Fruit fly (Drosophila melanogaster) whole organism, embryonic: ENCODE results near the gene kdn.

Experiments used
- Atf3 ChIP-seq: fragments of 200-800 bp; sonication (Bioruptor generic); optimal IDR thresholded peaks from 3 replicates; lab custom pipeline; 2016; ENCODE audit warnings: missing biosample characterization, missing genetic modification characterization
- CG10979 ChIP-seq: fragments of 200-800 bp; sonication (Bioruptor generic); optimal IDR thresholded peaks from 2 replicates; lab custom pipeline; 2018; ENCODE audit warnings: missing biosample characterization, mild to moderate bottlenecking, missing genetic modification characterization, moderate library complexity
- CG11085 ChIP-seq: fragments of 200-800 bp; sonication (Bioruptor generic); IDR thresholded peaks from 2 replicates; pipeline ENCODE4 v1.3.6; 2022; ENCODE audit warnings: missing biosample characterization, missing genetic modification characterization
- CG11504 ChIP-seq: fragments of 200-800 bp; sonication (Bioruptor generic); optimal IDR thresholded peaks from 3 replicates; lab custom pipeline; 2019; ENCODE audit warnings: missing biosample characterization, mild to moderate bottlenecking, missing genetic modification characterization, moderate library complexity
- CG11560 ChIP-seq: fragments of 200-800 bp; sonication (Bioruptor generic); IDR thresholded peaks from 3 replicates; pipeline ENCODE4 v1.3.6; 2022; ENCODE audit warnings: missing biosample characterization, missing genetic modification characterization
- CG12155 ChIP-seq: fragments of 200-800 bp; sonication (Bioruptor generic); optimal IDR thresholded peaks from 3 replicates; lab custom pipeline; 2016; ENCODE audit warnings: missing biosample characterization, missing genetic modification characterization
- CG1603 ChIP-seq: fragments of 200-800 bp; sonication (Bioruptor generic); optimal IDR thresholded peaks from 2 replicates; lab custom pipeline; 2019; ENCODE audit warnings: missing biosample characterization, mild to moderate bottlenecking, missing genetic modification characterization, moderate library complexity
- CG16863 ChIP-seq: fragments of 200-800 bp; sonication (Bioruptor generic); optimal IDR thresholded peaks from 3 replicates; lab custom pipeline; 2016; ENCODE audit warnings: missing biosample characterization, missing genetic modification characterization
- CG17802 ChIP-seq: fragments of 200-800 bp; sonication (Bioruptor generic); optimal IDR thresholded peaks from 2 replicates; lab custom pipeline; 2018; ENCODE audit warnings: missing biosample characterization, mild to moderate bottlenecking, missing genetic modification characterization, moderate library complexity
- CG30403 ChIP-seq: fragments of 200-800 bp; sonication (Bioruptor generic); optimal IDR thresholded peaks from 3 replicates; lab custom pipeline; 2016; ENCODE audit warnings: missing biosample characterization, missing genetic modification characterization
- CG31388 ChIP-seq: fragments of 200-800 bp; sonication (Bioruptor generic); optimal IDR thresholded peaks from 2 replicates; lab custom pipeline; 2016; ENCODE audit warnings: missing biosample characterization, missing genetic modification characterization
- CG3726 ChIP-seq: fragments of 200-800 bp; sonication (Bioruptor generic); IDR thresholded peaks from 3 replicates; pipeline ENCODE4, ENCODE4 v1.3.6; 2022; ENCODE audit warnings: missing biosample characterization, missing genetic modification characterization
- CG3847 ChIP-seq: fragments of 200-800 bp; sonication (Bioruptor generic); IDR thresholded peaks from 2 replicates; pipeline ENCODE4 v1.3.6; 2022; ENCODE audit warnings: missing biosample characterization, missing genetic modification characterization
- CG4854 ChIP-seq: fragments of 200-800 bp; sonication (Bioruptor generic); optimal IDR thresholded peaks from 2 replicates; lab custom pipeline; 2016; ENCODE audit warnings: missing biosample characterization, missing genetic modification characterization, inconsistent platforms
- CG5953 ChIP-seq: fragments of 200-800 bp; sonication (Bioruptor generic); IDR thresholded peaks from 2 replicates; pipeline ENCODE4 v1.3.6; 2022; ENCODE audit warnings: missing biosample characterization, missing genetic modification characterization
- CHES-1-like ChIP-seq: fragments of 200-800 bp; sonication (Bioruptor generic); optimal IDR thresholded peaks from 2 replicates; lab custom pipeline; 2016; ENCODE audit warnings: missing biosample characterization, missing genetic modification characterization
- Doc3 ChIP-seq: fragments of 200-800 bp; sonication (Bioruptor generic); IDR thresholded peaks from 3 replicates; pipeline ENCODE4 v1.3.6; 2022; ENCODE audit warnings: missing biosample characterization, missing genetic modification characterization; ENCODE audit not compliant: partially characterized antibody
- Ets97D ChIP-seq: fragments of 200-800 bp; sonication (Bioruptor generic); optimal IDR thresholded peaks from 3 replicates; lab custom pipeline; 2016; ENCODE audit warnings: missing biosample characterization, missing genetic modification characterization
- HLH3B ChIP-seq: fragments of 200-800 bp; sonication (Bioruptor generic); IDR thresholded peaks from 2 replicates; pipeline ENCODE4 v1.3.6; 2022; ENCODE audit warnings: missing biosample characterization, missing genetic modification characterization
- HmgZ ChIP-seq: fragments of 200-800 bp; sonication (Bioruptor generic); optimal IDR thresholded peaks from 2 replicates; lab custom pipeline; 2018; ENCODE audit warnings: missing biosample characterization, mild to moderate bottlenecking, missing genetic modification characterization
- MBD-R2 ChIP-seq: fragments of 200-800 bp; sonication (Bioruptor generic); IDR thresholded peaks from 2 replicates; pipeline ENCODE4 v1.3.6; 2022; ENCODE audit warnings: missing biosample characterization, missing genetic modification characterization
- Mad ChIP-seq: fragments of 200-800 bp; sonication (Bioruptor generic); optimal IDR thresholded peaks from 2 replicates; lab custom pipeline; 2016; ENCODE audit warnings: missing biosample characterization, missing genetic modification characterization
- Mrtf ChIP-seq: fragments of 200-800 bp; sonication (Bioruptor generic); IDR thresholded peaks from 3 replicates; pipeline ENCODE4 v1.3.6; 2022; ENCODE audit warnings: missing biosample characterization, missing genetic modification characterization
- NK7.1 ChIP-seq: fragments of 200-800 bp; sonication (Bioruptor generic); optimal IDR thresholded peaks from 3 replicates; lab custom pipeline; 2016; ENCODE audit warnings: missing biosample characterization, missing genetic modification characterization
- NfI ChIP-seq: fragments of 200-800 bp; sonication (Bioruptor generic); optimal IDR thresholded peaks from 3 replicates; lab custom pipeline; 2018; ENCODE audit warnings: missing biosample characterization, mild to moderate bottlenecking, missing genetic modification characterization, moderate library complexity
- Ptx1 ChIP-seq: fragments of 200-800 bp; sonication (Bioruptor generic); IDR thresholded peaks from 2 replicates; pipeline ENCODE4 v1.3.6; 2022; ENCODE audit warnings: missing biosample characterization, missing genetic modification characterization
- Rx ChIP-seq: fragments of 200-800 bp; sonication (Bioruptor generic); IDR thresholded peaks from 2 replicates; pipeline ENCODE4 v1.3.6; 2022; ENCODE audit warnings: missing biosample characterization, missing genetic modification characterization
- Side ChIP-seq: fragments of 200-800 bp; sonication (Bioruptor generic); optimal IDR thresholded peaks from 2 replicates; lab custom pipeline; 2016; ENCODE audit warnings: missing biosample characterization, missing genetic modification characterization
- amos ChIP-seq: fragments of 200-800 bp; sonication (Bioruptor generic); IDR thresholded peaks from 2 replicates; pipeline ENCODE4 v1.3.6; 2022; ENCODE audit warnings: missing biosample characterization, missing genetic modification characterization; ENCODE audit not compliant: partially characterized antibody
- bbx ChIP-seq: fragments of 200-800 bp; sonication (Bioruptor generic); IDR thresholded peaks from 2 replicates; pipeline ENCODE4 v1.3.6; 2022; ENCODE audit warnings: missing biosample characterization, missing genetic modification characterization; ENCODE audit not compliant: partially characterized antibody
- chn ChIP-seq: fragments of 200-800 bp; sonication (Bioruptor generic); optimal IDR thresholded peaks from 2 replicates; lab custom pipeline; 2016; ENCODE audit warnings: missing biosample characterization, missing genetic modification characterization
- crp ChIP-seq, 2 experiments: fragments of 200-800 bp; sonication (Bioruptor generic); optimal IDR thresholded peaks; 2 replicates in 1 of 2; 3 replicates in 1 of 2; lab custom pipeline; 2017; ENCODE audit warnings: missing biosample characterization in 2 of 2, missing genetic modification characterization in 2 of 2, mild to moderate bottlenecking in 1 of 2, moderate library complexity in 1 of 2
- fru ChIP-seq: fragments of >200 bp; optimal IDR thresholded peaks from 2 replicates; lab custom pipeline; 2017
- ftz-f1 ChIP-seq: fragments of 200-800 bp; sonication (Bioruptor generic); optimal IDR thresholded peaks from 2 replicates; lab custom pipeline; 2016; ENCODE audit warnings: missing biosample characterization, missing genetic modification characterization
- gcm2 ChIP-seq: fragments of 200-800 bp; sonication (Bioruptor generic); optimal IDR thresholded peaks from 2 replicates; lab custom pipeline; 2016; ENCODE audit warnings: missing biosample characterization, missing genetic modification characterization
- grau ChIP-seq: fragments of 200-800 bp; optimal IDR thresholded peaks from 3 replicates; lab custom pipeline; 2019; ENCODE audit warnings: missing biosample characterization, mild to moderate bottlenecking, missing genetic modification characterization, moderate library complexity
- grn ChIP-seq: fragments of 200-800 bp; sonication (Bioruptor generic); optimal IDR thresholded peaks from 3 replicates; lab custom pipeline; 2017; ENCODE audit warnings: missing biosample characterization, missing genetic modification characterization
- gsb ChIP-seq: fragments of 200-800 bp; sonication (Bioruptor generic); IDR thresholded peaks from 2 replicates; pipeline ENCODE4 v1.3.6; 2022; ENCODE audit warnings: missing biosample characterization, missing genetic modification characterization
- jigr1 ChIP-seq: fragments of 200-800 bp; sonication (Bioruptor generic); IDR thresholded peaks from 3 replicates; pipeline ENCODE4 v1.3.6; 2022; ENCODE audit warnings: missing biosample characterization, missing genetic modification characterization
- kni ChIP-seq: fragments of 200-800 bp; sonication (Bioruptor generic); optimal IDR thresholded peaks from 3 replicates; lab custom pipeline; 2017; ENCODE audit warnings: mild to moderate bottlenecking, missing biosample characterization, missing genetic modification reagents, missing genetic modification characterization
- knrl ChIP-seq: fragments of 200-800 bp; sonication (Bioruptor generic); IDR thresholded peaks from 3 replicates; pipeline ENCODE4 v1.3.6; 2022; ENCODE audit warnings: missing biosample characterization, missing genetic modification characterization; ENCODE audit not compliant: partially characterized antibody
- maf-S ChIP-seq: fragments of 200-800 bp; sonication (Bioruptor generic); optimal IDR thresholded peaks from 2 replicates; lab custom pipeline; 2016; ENCODE audit warnings: missing biosample characterization, missing genetic modification characterization
- pnt ChIP-seq: fragments of 200-800 bp; sonication (Bioruptor generic); optimal IDR thresholded peaks from 3 replicates; lab custom pipeline; 2016; ENCODE audit warnings: missing biosample characterization, missing genetic modification characterization
- ranshi ChIP-seq: fragments of 200-800 bp; sonication (Bioruptor generic); IDR thresholded peaks from 2 replicates; pipeline ENCODE4 v1.3.6; 2022; ENCODE audit warnings: missing biosample characterization, missing genetic modification characterization
- schlank ChIP-seq: fragments of 200-800 bp; sonication (Bioruptor generic); optimal IDR thresholded peaks from 2 replicates; lab custom pipeline; 2018; ENCODE audit warnings: missing biosample characterization, mild to moderate bottlenecking, missing genetic modification characterization
- sim ChIP-seq: fragments of 200-800 bp; sonication (Bioruptor generic); IDR thresholded peaks from 2 replicates; pipeline ENCODE4 v1.3.6; 2022; ENCODE audit warnings: missing biosample characterization, missing genetic modification characterization
- so ChIP-seq: fragments of 200-800 bp; sonication (Bioruptor generic); IDR thresholded peaks from 3 replicates; pipeline ENCODE4 v1.3.6; 2022; ENCODE audit warnings: missing biosample characterization, missing genetic modification characterization
- tna ChIP-seq: fragments of 200-800 bp; sonication (Bioruptor generic); IDR thresholded peaks from 2 replicates; pipeline ENCODE4 v1.3.6; 2022; ENCODE audit warnings: missing biosample characterization, missing genetic modification characterization; ENCODE audit not compliant: partially characterized antibody
- tup ChIP-seq: fragments of 200-800 bp; sonication (Bioruptor generic); optimal IDR thresholded peaks from 2 replicates; lab custom pipeline; 2016; ENCODE audit warnings: missing biosample characterization, mild to moderate bottlenecking, missing genetic modification characterization, moderate library complexity
- unpg ChIP-seq: fragments of 200-800 bp; sonication (Bioruptor generic); optimal IDR thresholded peaks from 3 replicates; lab custom pipeline; 2018; ENCODE audit warnings: missing biosample characterization, mild to moderate bottlenecking, missing genetic modification characterization, moderate library complexity
- wor ChIP-seq: fragments of 200-800 bp; sonication (Bioruptor generic); IDR thresholded peaks from 2 replicates; pipeline ENCODE4 v1.3.6; 2022; ENCODE audit warnings: missing biosample characterization, missing genetic modification characterization
- zfh2 ChIP-seq: fragments of 200-800 bp; sonication (Bioruptor generic); optimal IDR thresholded peaks from 2 replicates; lab custom pipeline; 2016; ENCODE audit warnings: missing biosample characterization, missing genetic modification characterization

The kdn gene

DNA sequence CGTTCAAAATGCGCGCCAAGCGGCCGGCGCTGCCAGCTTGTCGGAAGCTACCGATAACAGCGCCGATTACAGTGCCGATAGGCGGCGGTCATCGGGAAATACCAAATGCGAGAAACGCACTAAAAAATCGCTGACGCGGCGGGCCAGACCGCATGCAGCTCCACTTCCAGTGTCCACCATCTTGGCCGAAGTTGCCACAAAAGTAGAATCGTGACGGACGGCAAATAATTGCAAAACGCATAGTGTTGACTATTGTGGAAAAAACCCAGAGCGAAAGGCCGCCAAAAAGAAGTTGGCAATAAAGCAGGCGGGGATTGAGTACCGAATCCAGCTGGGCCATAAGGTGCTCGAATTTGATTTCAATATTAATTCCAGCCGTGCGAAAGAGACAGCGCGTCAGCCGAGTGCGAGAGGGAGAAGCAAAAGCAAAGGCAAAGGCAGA is 3.5 kb upstream of the kdn start, which contains the start of gene CG3847 (continued):
- peak; percentile 99 for TF ChIP-seq CG3847 (GFP tag; lab: Robert Waterston, UW)
- TF ChIP-seq NK7.1 (GFP tag; lab: Kevin White, UChicago): no peak
- peak; percentile 19 for TF ChIP-seq unpg (GFP tag; lab: Kevin White, UChicago)
- peak; percentile 73 for TF ChIP-seq knrl (GFP tag; lab: Robert Waterston, UW)
- peak; percentile 85 for TF ChIP-seq CG1603 (tag; lab: Kevin White, UChicago)
- peak; percentile 34 for TF ChIP-seq maf-S (GFP tag; lab: Kevin White, UChicago)
- TF ChIP-seq HLH3B (GFP tag; lab: Robert Waterston, UW): no peak
- TF ChIP-seq CG17802 (tag; lab: Kevin White, UChicago): no peak
- no peak for TF ChIP-seq CG31388 (GFP tag; lab: Kevin White, UChicago)
- peak; percentile 66 for TF ChIP-seq CHES-1-like (GFP tag; lab: Kevin White, UChicago)
- no peak for TF ChIP-seq CG16863 (GFP tag; lab: Kevin White, UChicago)
- TF ChIP-seq Rx: no peak
- peak; percentile 74 for TF ChIP-seq HmgZ (tag; lab: Kevin White, UChicago)
- TF ChIP-seq grn (GFP tag; lab: Kevin White, UChicago): no peak
- TF ChIP-seq CG11560 (tag; lab: Robert Waterston, UW): no peak
- no peak for TF ChIP-seq pnt (GFP tag; lab: Kevin White, UChicago)
- peak; percentile 29 for TF ChIP-seq CG30403 (GFP tag; lab: Kevin White, UChicago)
- no peak for TF ChIP-seq CG11085 (GFP tag; lab: Robert Waterston, UW)
- TF ChIP-seq ftz-f1 (GFP tag; lab: Kevin White, UChicago): peak; percentile 82
- no peak for TF ChIP-seq sim (GFP tag; lab: Robert Waterston, UW)
- no peak for TF ChIP-seq tna
- no peak for TF ChIP-seq Side (GFP tag; lab: Kevin White, UChicago)
- peak; percentile 73 for TF ChIP-seq MBD-R2 (GFP tag; lab: Robert Waterston, UW)
- peak; percentile 22 for TF ChIP-seq CG10979
- peak; percentile 54 for TF ChIP-seq Mad (GFP tag; lab: Kevin White, UChicago)
- TF ChIP-seq fru: no peak
- no peak for TF ChIP-seq Atf3 (GFP tag; lab: Kevin White, UChicago)
- 0 out of 2 replicates have a peak, but pooled peaks have one; percentile 31 for TF ChIP-seq Ptx1 (GFP tag; lab: Robert Waterston, UW)
- TF ChIP-seq CG12155: peak; percentile 37
- peak; percentile 21 for TF ChIP-seq zfh2
- TF ChIP-seq bbx (GFP tag; lab: Robert Waterston, UW): peak; percentile 74
- TF ChIP-seq amos (GFP tag; lab: Robert Waterston, UW): peak; percentile 80
- peak; percentile 53 for TF ChIP-seq kni (GFP tag; lab: Kevin White, UChicago)
- TF ChIP-seq CG5953: no peak
- peak in 1 of 2 experiments; percentile 54 for TF ChIP-seq crp (GFP tag; optimal IDR thresholded peaks at IDR 0.05; lab: Kevin White, UChicago)
- no peak for TF ChIP-seq gsb
- TF ChIP-seq jigr1 (GFP tag; lab: Robert Waterston, UW): no peak
- peak; percentile 53 for TF ChIP-seq NfI
- peak; percentile 47; the same call in 1 of the 3 replicates for TF ChIP-seq so (GFP tag; lab: Robert Waterston, UW)
- 0 out of 3 replicates have a peak, but pooled peaks have one; percentile 22 for TF ChIP-seq Doc3 (GFP tag; lab: Robert Waterston, UW)
- TF ChIP-seq schlank (tag; lab: Kevin White, UChicago): no peak
- TF ChIP-seq Ets97D (GFP tag; lab: Kevin White, UChicago): peak; percentile 96
- TF ChIP-seq ranshi (GFP tag; lab: Robert Waterston, UW): 0 out of 2 replicates have a peak, but pooled peaks have one; percentile 44
- peak; percentile 32 for TF ChIP-seq grau (tag; lab: Kevin White, UChicago)
- TF ChIP-seq Mrtf: no peak
- peak; percentile 39 for TF ChIP-seq CG11504 (tag; lab: Kevin White, UChicago)
- TF ChIP-seq chn (GFP tag; lab: Kevin White, UChicago): peak; percentile 20
- no peak for TF ChIP-seq CG3726 (GFP tag; lab: Robert Waterston, UW)
- TF ChIP-seq CG4854 (GFP tag; lab: Kevin White, UChicago): peak; percentile 59
- TF ChIP-seq wor (GFP tag; lab: Robert Waterston, UW): no peak
- TF ChIP-seq tup (GFP tag; lab: Kevin White, UChicago): no peak
- no peak for TF ChIP-seq gcm2 (GFP tag; lab: Kevin White, UChicago)
